Fruit fly (Drosophila melanogaster): ENCODE measurements around the gene CG7840.

- no peak for TF ChIP-seq pad (GFP tag; optimal IDR thresholded peaks at IDR 0.05)
- TF ChIP-seq CG11617 (GFP tag; optimal IDR thresholded peaks at IDR 0.05): no peak
- no peak for TF ChIP-seq CG14711 (tag; optimal IDR thresholded peaks at IDR 0.05)
- no peak for TF ChIP-seq CG7045 (GFP tag; optimal IDR thresholded peaks at IDR 0.05)
- TF ChIP-seq CG5204 (GFP tag; optimal IDR thresholded peaks at IDR 0.05): no peak
- TF ChIP-seq Crg-1 (GFP tag; optimal IDR thresholded peaks at IDR 0.05): no peak
- no peak for TF ChIP-seq Mnt (GFP tag; optimal IDR thresholded peaks at IDR 0.05)
- TF ChIP-seq cnc (optimal IDR thresholded peaks at IDR 0.05): no peak
- TF ChIP-seq toe (GFP tag; optimal IDR thresholded peaks at IDR 0.05): no peak
Observed at dm6 chr2L:8281872-8282271, 23.5 kb upstream of the CG7840 start.
